Fruit fly (Drosophila melanogaster): Measurements from ENCODE around the gene RpL26.
A peak's percentile ranks its signal among the peaks of the same experiment; 100 is the strongest.

Gene RpL26

DNA sequence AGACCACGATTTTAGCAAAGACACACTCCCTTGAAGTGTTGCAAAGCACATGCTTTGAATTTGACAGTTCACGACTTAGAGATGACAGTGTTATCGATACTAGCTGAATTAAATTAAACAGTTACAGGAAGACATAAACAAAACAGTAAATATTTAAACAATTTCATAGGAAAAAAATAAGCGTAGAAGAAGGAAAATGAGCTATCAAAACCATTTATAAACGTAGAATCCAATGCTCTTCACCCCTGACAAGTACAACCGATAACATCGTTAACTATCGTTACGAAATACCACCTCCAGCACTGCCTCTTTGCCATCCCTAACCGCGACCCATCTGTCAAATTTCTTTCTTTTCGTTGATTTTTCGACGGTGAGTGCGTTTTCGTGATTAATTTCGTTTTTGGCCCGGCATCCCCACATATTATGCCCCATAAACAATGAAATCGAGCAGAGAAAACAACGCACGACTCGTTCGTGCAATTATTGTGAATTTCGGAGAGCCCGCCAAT, at the start of gene RpL26 (continued):
- TF ChIP-seq lov (optimal IDR thresholded peaks at IDR 0.05) (no peak), lov (GFP tag; IDR thresholded peaks at IDR 0.05) (0 out of 3 replicates have a peak, but pooled peaks have one; percentile 21), ase (GFP tag; IDR thresholded peaks at IDR 0.05) (peak; percentile 54; the same call in 1 of the 3 replicates), Tbp (GFP tag; optimal IDR thresholded peaks at IDR 0.05) (no peak), Opbp (GFP tag; IDR thresholded peaks at IDR 0.05; ENCODE audit: partially characterized antibody) (peak; percentile 93), MESR4 (GFP tag; optimal IDR thresholded peaks at IDR 0.05) (peak; percentile 96), bsh (GFP tag; optimal IDR thresholded peaks at IDR 0.05) (peak; percentile 29 to 48), sug (tag; optimal IDR thresholded peaks at IDR 0.05) (peak; percentile 87), CG7839 (tag; optimal IDR thresholded peaks at IDR 0.05) (peak; percentile 53), Ada2b (GFP tag; IDR thresholded peaks at IDR 0.05) (0 out of 2 replicates have a peak, but pooled peaks have one; percentile 19), danr (GFP tag; IDR thresholded peaks at IDR 0.05) (no peak), phol (tag; optimal IDR thresholded peaks at IDR 0.05) (peak; percentile 80), bigmax (GFP tag; optimal IDR thresholded peaks at IDR 0.05) (no peak), jigr1 (GFP tag; IDR thresholded peaks at IDR 0.05) (no peak), Optix (GFP tag; IDR thresholded peaks at IDR 0.05) (0 out of 3 replicates have a peak, but pooled peaks have one; percentile 44), fu2 (GFP tag; optimal IDR thresholded peaks at IDR 0.05) (peak; percentile 86), CG1832 (GFP tag; optimal IDR thresholded peaks at IDR 0.05) (no peak), CG12236 (GFP tag; optimal IDR thresholded peaks at IDR 0.05) (peak; percentile 6), CG15269 (tag; optimal IDR thresholded peaks at IDR 0.05) (no peak), CrebB (tag; optimal IDR thresholded peaks at IDR 0.05) (peak; percentile 61), CG30431 (GFP tag; optimal IDR thresholded peaks at IDR 0.05) (no peak), dati (GFP tag; IDR thresholded peaks at IDR 0.05) (no peak), Sry-β (GFP tag; optimal IDR thresholded peaks at IDR 0.05) (no peak), da (GFP tag; optimal IDR thresholded peaks at IDR 0.05) (peak; percentile 80), crol (GFP tag; IDR thresholded peaks at IDR 0.05) (no peak), slbo (GFP tag; IDR thresholded peaks at IDR 0.05) (peak; percentile 80), CG17186 (GFP tag; optimal IDR thresholded peaks at IDR 0.05) (peak; percentile 56), sc (optimal IDR thresholded peaks at IDR 0.05) (no peak), sc (GFP tag; optimal IDR thresholded peaks at IDR 0.05) (peak; percentile 44), lilli (GFP tag; optimal IDR thresholded peaks at IDR 0.05) (peak; percentile 84), CG6765 (GFP tag; optimal IDR thresholded peaks at IDR 0.05) (peak; percentile 65), Deaf1 (tag; optimal IDR thresholded peaks at IDR 0.05) (no peak), pum (GFP tag; optimal IDR thresholded peaks at IDR 0.05) (peak; percentile 88), CG11247 (GFP tag; IDR thresholded peaks at IDR 0.05) (peak; percentile 67), NK7.1 (GFP tag; optimal IDR thresholded peaks at IDR 0.05) (peak; percentile 62), unpg (GFP tag; optimal IDR thresholded peaks at IDR 0.05) (peak; percentile 51), tup (GFP tag; optimal IDR thresholded peaks at IDR 0.05) (peak; percentile 17), sd (tag; optimal IDR thresholded peaks at IDR 0.05) (no peak), bbx (GFP tag; IDR thresholded peaks at IDR 0.05; ENCODE audit: partially characterized antibody) (peak; percentile 85), pzg (GFP tag; optimal IDR thresholded peaks at IDR 0.05) (peak; percentile 82), pb (GFP tag; optimal IDR thresholded peaks at IDR 0.05) (peak; percentile 48), disco-r (GFP tag; optimal IDR thresholded peaks at IDR 0.05) (peak; percentile 83), D19B (GFP tag; optimal IDR thresholded peaks at IDR 0.05) (peak; percentile 46), CG17912 (GFP tag; optimal IDR thresholded peaks at IDR 0.05) (peak; percentile 55), CG9215 (GFP tag; IDR thresholded peaks at IDR 0.05) (peak; percentile 85), CG4404 (GFP tag; IDR thresholded peaks at IDR 0.05) (peak; percentile 83), CG14050 (GFP tag; IDR thresholded peaks at IDR 0.05) (peak; percentile 32; the same call in 2 of the 3 replicates), Awh (GFP tag; IDR thresholded peaks at IDR 0.05) (no peak), CG8924 (tag; optimal IDR thresholded peaks at IDR 0.05) (peak; percentile 71), CG8944 (GFP tag; optimal IDR thresholded peaks at IDR 0.05) (peak; percentile 86), Fer2 (tag; optimal IDR thresholded peaks at IDR 0.05) (peak; percentile 53)
